Fruit fly (Drosophila melanogaster) whole organism, prepupa: ENCODE data around the gene raskol.

Experiments used
- CG34406 ChIP-seq: fragments of 200-800 bp; sonication (Bioruptor generic); optimal IDR thresholded peaks from 3 replicates; lab custom pipeline; 2016; ENCODE audit warnings: missing biosample characterization, missing genetic modification characterization
- CG6792 ChIP-seq: fragments of 200-800 bp; sonication (Bioruptor generic); optimal IDR thresholded peaks from 3 replicates; lab custom pipeline; 2016; ENCODE audit warnings: missing biosample characterization, missing genetic modification characterization
- CG6808 ChIP-seq: fragments of 200-800 bp; sonication (Bioruptor generic); optimal IDR thresholded peaks from 3 replicates; lab custom pipeline; 2017; ENCODE audit warnings: missing biosample characterization, missing genetic modification characterization, mild to moderate bottlenecking, moderate library complexity, missing genetic modification reagents
- Eip75B ChIP-seq: fragments of 200-800 bp; sonication (Bioruptor generic); optimal IDR thresholded peaks from 3 replicates; lab custom pipeline; 2016; ENCODE audit warnings: missing biosample characterization, missing genetic modification characterization
- Lpt ChIP-seq: fragments of 200-800 bp; sonication (Bioruptor generic); optimal IDR thresholded peaks from 3 replicates; lab custom pipeline; 2016; ENCODE audit warnings: missing biosample characterization, missing genetic modification characterization
- Met ChIP-seq: fragments of 200-800 bp; sonication (Bioruptor generic); optimal IDR thresholded peaks from 3 replicates; lab custom pipeline; 2016; ENCODE audit warnings: missing biosample characterization, missing genetic modification characterization
- OdsH ChIP-seq: fragments of 200-800 bp; sonication (Bioruptor generic); optimal IDR thresholded peaks from 3 replicates; lab custom pipeline; 2016; ENCODE audit warnings: missing biosample characterization, missing genetic modification characterization
- eg ChIP-seq: fragments of 200-800 bp; sonication (Bioruptor generic); IDR thresholded peaks from 3 replicates; pipeline ENCODE4 v1.3.6; 2022; ENCODE audit warnings: missing biosample characterization, missing genetic modification characterization
- esn ChIP-seq: fragments of 200-800 bp; sonication (Bioruptor generic); optimal IDR thresholded peaks from 2 replicates; lab custom pipeline; 2016; ENCODE audit warnings: missing biosample characterization, mild to moderate bottlenecking, missing genetic modification characterization, moderate library complexity
- net ChIP-seq: fragments of 200-800 bp; sonication (Bioruptor generic); optimal IDR thresholded peaks from 3 replicates; lab custom pipeline; 2016; ENCODE audit warnings: missing biosample characterization, missing genetic modification characterization
- ss ChIP-seq, 2 experiments: fragments of 200-800 bp; sonication (Bioruptor generic); optimal IDR thresholded peaks; 2 replicates in 1 of 2; 3 replicates in 1 of 2; lab custom pipeline; 2017 to 2018; ENCODE audit warnings: mild to moderate bottlenecking in 2 of 2, missing biosample characterization in 2 of 2, missing genetic modification characterization in 2 of 2, moderate library complexity in 1 of 2

DNA sequence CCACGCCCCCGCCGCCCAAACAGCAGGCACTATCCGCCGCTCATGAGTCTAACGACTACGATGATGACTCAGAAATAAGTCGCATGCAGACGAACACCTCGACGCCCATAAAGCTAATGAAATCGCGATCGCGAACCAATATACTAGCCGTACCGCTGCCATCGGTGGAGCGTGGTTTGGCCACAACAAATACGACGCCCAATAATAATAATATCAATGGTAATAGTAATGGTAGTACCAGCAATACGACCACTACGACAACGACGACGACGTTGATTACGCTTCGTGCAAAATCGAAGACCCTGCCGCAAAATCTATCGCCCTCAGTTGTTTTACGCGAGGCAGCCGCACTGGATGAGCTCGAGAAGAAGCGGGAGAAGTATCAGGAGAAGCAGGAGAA lies 30.0 kb downstream of the raskol start:
- TF ChIP-seq CG6808 (GFP tag; lab: Kevin White, UChicago): no peak
- TF ChIP-seq OdsH (GFP tag; lab: Kevin White, UChicago): no peak
- TF ChIP-seq CG6792 (GFP tag; lab: Kevin White, UChicago): no peak
- no peak for TF ChIP-seq Lpt (GFP tag; lab: Kevin White, UChicago)
- TF ChIP-seq Met (GFP tag; lab: Kevin White, UChicago): no peak
- TF ChIP-seq CG34406 (GFP tag; lab: Kevin White, UChicago): no peak
- no peak for TF ChIP-seq eg (GFP tag; lab: Robert Waterston, UW)
- no peak for TF ChIP-seq ss (GFP tag; optimal IDR thresholded peaks at IDR 0.05; lab: Kevin White, UChicago)
- no peak for TF ChIP-seq esn
- TF ChIP-seq Eip75B (GFP tag; lab: Kevin White, UChicago): no peak
- no peak for TF ChIP-seq net (GFP tag; lab: Kevin White, UChicago)
